Fruit fly (Drosophila melanogaster) whole organism, embryonic: ENCODE measurements around the gene CG18081.

Source experiments
- Ada2b ChIP-seq: fragments of 200-800 bp; sonication (Bioruptor generic); IDR thresholded peaks from 2 replicates; pipeline ENCODE4 v1.3.6; 2022; ENCODE audit warnings: missing biosample characterization, missing genetic modification characterization
- Bdp1 ChIP-seq: fragments of 200-800 bp; sonication (Bioruptor generic); optimal IDR thresholded peaks from 3 replicates; lab custom pipeline; 2016; ENCODE audit warnings: missing biosample characterization, missing genetic modification characterization
- CG10147 ChIP-seq: fragments of 200-800 bp; sonication (Bioruptor generic); optimal IDR thresholded peaks from 2 replicates; lab custom pipeline; 2019; ENCODE audit warnings: missing biosample characterization, mild to moderate bottlenecking, missing genetic modification characterization, moderate library complexity
- CG10462 ChIP-seq: fragments of 200-800 bp; sonication (Bioruptor generic); optimal IDR thresholded peaks from 2 replicates; lab custom pipeline; 2016; ENCODE audit warnings: missing biosample characterization, missing genetic modification characterization
- CG11456 ChIP-seq: fragments of 200-800 bp; sonication (Bioruptor generic); IDR thresholded peaks from 3 replicates; pipeline ENCODE4 v1.3.6; 2022; ENCODE audit warnings: missing biosample characterization, missing genetic modification characterization
- CG13287 ChIP-seq: fragments of 200-800 bp; sonication (Bioruptor generic); IDR thresholded peaks from 2 replicates; pipeline ENCODE4 v1.3.6; 2022; ENCODE audit warnings: missing biosample characterization, missing genetic modification characterization; ENCODE audit not compliant: partially characterized antibody
- CG13424 ChIP-seq: fragments of 200-800 bp; sonication (Bioruptor generic); optimal IDR thresholded peaks from 2 replicates; lab custom pipeline; 2019; ENCODE audit warnings: missing biosample characterization, mild to moderate bottlenecking, missing genetic modification characterization, moderate library complexity
- CG17568 ChIP-seq: fragments of 200-800 bp; sonication (Bioruptor generic); optimal IDR thresholded peaks from 2 replicates; lab custom pipeline; 2018; ENCODE audit warnings: missing biosample characterization, mild to moderate bottlenecking, missing genetic modification characterization, moderate library complexity
- CG17612 ChIP-seq: fragments of 200-800 bp; sonication (Bioruptor generic); IDR thresholded peaks from 2 replicates; pipeline ENCODE4 v1.3.6; 2022; ENCODE audit warnings: missing biosample characterization, missing genetic modification characterization
- CG17802 ChIP-seq: fragments of 200-800 bp; sonication (Bioruptor generic); optimal IDR thresholded peaks from 2 replicates; lab custom pipeline; 2018; ENCODE audit warnings: missing biosample characterization, mild to moderate bottlenecking, missing genetic modification characterization, moderate library complexity
- CG1832 ChIP-seq: fragments of 200-800 bp; sonication (Bioruptor generic); optimal IDR thresholded peaks from 2 replicates; lab custom pipeline; 2017; ENCODE audit warnings: missing biosample characterization, mild to moderate bottlenecking, missing genetic modification characterization, inconsistent platforms
- CG2120 ChIP-seq: fragments of 200-800 bp; sonication (Bioruptor generic); optimal IDR thresholded peaks from 3 replicates; lab custom pipeline; 2016; ENCODE audit warnings: missing biosample characterization, missing genetic modification characterization
- CG3065 ChIP-seq: fragments of 200-800 bp; sonication (Bioruptor generic); optimal IDR thresholded peaks from 2 replicates; lab custom pipeline; 2016; ENCODE audit warnings: missing biosample characterization, missing genetic modification characterization
- CG33557 ChIP-seq: fragments of 200-800 bp; sonication (Bioruptor generic); optimal IDR thresholded peaks from 2 replicates; lab custom pipeline; 2019; ENCODE audit warnings: missing biosample characterization, mild to moderate bottlenecking, missing genetic modification characterization, moderate library complexity
- CG34224 ChIP-seq: fragments of 200-800 bp; sonication (Bioruptor generic); IDR thresholded peaks from 3 replicates; pipeline ENCODE4 v1.3.6; 2022; ENCODE audit warnings: missing biosample characterization, missing genetic modification characterization; ENCODE audit not compliant: partially characterized antibody
- CG3726 ChIP-seq: fragments of 200-800 bp; sonication (Bioruptor generic); IDR thresholded peaks from 3 replicates; pipeline ENCODE4, ENCODE4 v1.3.6; 2022; ENCODE audit warnings: missing biosample characterization, missing genetic modification characterization
- CG3847 ChIP-seq: fragments of 200-800 bp; sonication (Bioruptor generic); IDR thresholded peaks from 2 replicates; pipeline ENCODE4 v1.3.6; 2022; ENCODE audit warnings: missing biosample characterization, missing genetic modification characterization
- CG4820 ChIP-seq: fragments of 200-800 bp; sonication (Bioruptor generic); optimal IDR thresholded peaks from 3 replicates; lab custom pipeline; 2016; ENCODE audit warnings: missing biosample characterization, missing genetic modification characterization
- CG7987 ChIP-seq: fragments of 200-800 bp; sonication (Bioruptor generic); optimal IDR thresholded peaks from 2 replicates; lab custom pipeline; 2018; ENCODE audit warnings: missing biosample characterization, mild to moderate bottlenecking, missing genetic modification characterization, moderate library complexity
- CG8290 ChIP-seq, 3 experiments: fragments of 200-800 bp; sonication (Bioruptor generic); optimal IDR thresholded peaks; 2 replicates each; lab custom pipeline; 2016 to 2019; ENCODE audit warnings: missing biosample characterization in 3 of 3, missing genetic modification characterization in 3 of 3, mild to moderate bottlenecking in 2 of 3, moderate library complexity in 1 of 3
- Camta ChIP-seq: fragments of 200-800 bp; sonication (Bioruptor generic); optimal IDR thresholded peaks from 2 replicates; lab custom pipeline; 2016; ENCODE audit warnings: missing biosample characterization, missing genetic modification characterization
- CkIIα-i1 ChIP-seq: fragments of 200-800 bp; sonication (Bioruptor generic); IDR thresholded peaks from 2 replicates; pipeline ENCODE4 v1.3.6; 2022; ENCODE audit warnings: missing biosample characterization, missing genetic modification characterization
- Elba2 ChIP-seq: fragments of 200-800 bp; sonication (Bioruptor generic); optimal IDR thresholded peaks from 3 replicates; lab custom pipeline; 2016; ENCODE audit warnings: missing biosample characterization, missing genetic modification characterization
- Fer2 ChIP-seq: fragments of 200-800 bp; sonication (Bioruptor generic); optimal IDR thresholded peaks from 2 replicates; lab custom pipeline; 2018; ENCODE audit warnings: missing biosample characterization, mild to moderate bottlenecking, missing genetic modification characterization, moderate library complexity
- MBD-R2 ChIP-seq: fragments of 200-800 bp; sonication (Bioruptor generic); IDR thresholded peaks from 2 replicates; pipeline ENCODE4 v1.3.6; 2022; ENCODE audit warnings: missing biosample characterization, missing genetic modification characterization
- Mad ChIP-seq: fragments of 200-800 bp; sonication (Bioruptor generic); optimal IDR thresholded peaks from 2 replicates; lab custom pipeline; 2016; ENCODE audit warnings: missing biosample characterization, missing genetic modification characterization
- Mrtf ChIP-seq: fragments of 200-800 bp; sonication (Bioruptor generic); IDR thresholded peaks from 3 replicates; pipeline ENCODE4 v1.3.6; 2022; ENCODE audit warnings: missing biosample characterization, missing genetic modification characterization
- Vsx1 ChIP-seq: fragments of 200-800 bp; sonication (Bioruptor generic); optimal IDR thresholded peaks from 2 replicates; lab custom pipeline; 2017; ENCODE audit warnings: missing biosample characterization, mild to moderate bottlenecking, missing genetic modification characterization, missing genetic modification reagents
- ac ChIP-seq: fragments of 200-800 bp; sonication (Bioruptor generic); optimal IDR thresholded peaks from 3 replicates; lab custom pipeline; 2017; ENCODE audit warnings: missing biosample characterization, mild to moderate bottlenecking, missing genetic modification characterization
- bigmax ChIP-seq: fragments of 200-800 bp; sonication (Bioruptor generic); optimal IDR thresholded peaks from 2 replicates; lab custom pipeline; 2018; ENCODE audit warnings: missing biosample characterization, mild to moderate bottlenecking, missing genetic modification characterization
- br ChIP-seq: fragments of >200 bp; optimal IDR thresholded peaks from 2 replicates; lab custom pipeline; 2017
- caup ChIP-seq: fragments of 200-800 bp; sonication (Bioruptor generic); optimal IDR thresholded peaks from 3 replicates; lab custom pipeline; 2017; ENCODE audit warnings: missing biosample characterization, mild to moderate bottlenecking, missing genetic modification characterization, moderate library complexity; ENCODE audit not compliant: severe bottlenecking
- ci ChIP-seq: fragments of 200-800 bp; sonication (Bioruptor generic); IDR thresholded peaks from 3 replicates; pipeline ENCODE4 v1.3.6; 2022; ENCODE audit warnings: missing biosample characterization, missing genetic modification characterization
- crc ChIP-seq: fragments of 200-800 bp; sonication (Bioruptor generic); optimal IDR thresholded peaks from 2 replicates; lab custom pipeline; 2016; ENCODE audit warnings: missing biosample characterization, missing genetic modification characterization
- dimm ChIP-seq: fragments of 200-800 bp; sonication (Bioruptor generic); IDR thresholded peaks from 2 replicates; pipeline ENCODE4 v1.3.6; 2022; ENCODE audit warnings: missing biosample characterization, missing genetic modification characterization
- dmrt99B ChIP-seq: fragments of 200-800 bp; sonication (Bioruptor generic); optimal IDR thresholded peaks from 2 replicates; lab custom pipeline; 2018; ENCODE audit warnings: missing biosample characterization, mild to moderate bottlenecking, missing genetic modification characterization, moderate library complexity
- ham ChIP-seq: fragments of 200-800 bp; sonication (Bioruptor generic); IDR thresholded peaks from 2 replicates; pipeline ENCODE4 v1.3.6; 2022; ENCODE audit warnings: missing biosample characterization, missing genetic modification characterization
- her ChIP-seq: fragments of 200-800 bp; sonication (Bioruptor generic); optimal IDR thresholded peaks from 2 replicates; lab custom pipeline; 2016; ENCODE audit warnings: missing biosample characterization, missing genetic modification characterization
- knrl ChIP-seq: fragments of 200-800 bp; sonication (Bioruptor generic); IDR thresholded peaks from 3 replicates; pipeline ENCODE4 v1.3.6; 2022; ENCODE audit warnings: missing biosample characterization, missing genetic modification characterization; ENCODE audit not compliant: partially characterized antibody
- phol ChIP-seq: fragments of 200-800 bp; sonication (Bioruptor generic); optimal IDR thresholded peaks from 3 replicates; lab custom pipeline; 2018; ENCODE audit warnings: missing biosample characterization, mild to moderate bottlenecking, missing genetic modification characterization, moderate library complexity
- psq ChIP-seq: fragments of 200-800 bp; sonication (Bioruptor generic); optimal IDR thresholded peaks from 2 replicates; lab custom pipeline; 2017; ENCODE audit warnings: missing biosample characterization, missing genetic modification characterization
- ro ChIP-seq: fragments of 200-800 bp; sonication (Bioruptor generic); IDR thresholded peaks from 2 replicates; pipeline ENCODE4 v1.3.6; 2022; ENCODE audit warnings: missing biosample characterization, missing genetic modification characterization
- run ChIP-seq: fragments of 200-800 bp; sonication (Bioruptor generic); optimal IDR thresholded peaks from 3 replicates; lab custom pipeline; 2018; ENCODE audit warnings: missing biosample characterization, mild to moderate bottlenecking, missing genetic modification characterization
- schlank ChIP-seq: fragments of 200-800 bp; sonication (Bioruptor generic); optimal IDR thresholded peaks from 2 replicates; lab custom pipeline; 2018; ENCODE audit warnings: missing biosample characterization, mild to moderate bottlenecking, missing genetic modification characterization
- sd ChIP-seq: fragments of 200-800 bp; sonication (Bioruptor generic); optimal IDR thresholded peaks from 3 replicates; lab custom pipeline; 2018; ENCODE audit warnings: missing biosample characterization, mild to moderate bottlenecking, missing genetic modification characterization, moderate library complexity
- sens ChIP-seq: fragments of 200-800 bp; sonication (Bioruptor generic); peaks from one replicate; lab custom pipeline; 2016; ENCODE audit warnings: missing biosample characterization, missing genetic modification characterization
- vnd ChIP-seq: fragments of 200-800 bp; sonication (Bioruptor generic); IDR thresholded peaks from 3 replicates; pipeline ENCODE4 v1.3.6; 2022; ENCODE audit warnings: missing biosample characterization, missing genetic modification characterization; ENCODE audit not compliant: partially characterized antibody
- vvl ChIP-seq: fragments of 200-800 bp; sonication (Bioruptor generic); IDR thresholded peaks from 2 replicates; pipeline ENCODE4 v1.3.6; 2022; ENCODE audit warnings: missing biosample characterization, missing genetic modification characterization
- zen2 ChIP-seq: fragments of 200-800 bp; sonication (Bioruptor generic); IDR thresholded peaks from 3 replicates; pipeline ENCODE4 v1.3.6; 2022; ENCODE audit warnings: missing biosample characterization, missing genetic modification characterization; ENCODE audit not compliant: partially characterized antibody

The CG18081 gene

dm6 chr3L:15826985-15827635, 8.1 kb downstream of the CG18081 start (continued):
- TF ChIP-seq CG8290 (GFP tag; optimal IDR thresholded peaks at IDR 0.05; lab: Kevin White, UChicago) (no peak), CG8290 (tag; optimal IDR thresholded peaks at IDR 0.05; lab: Kevin White, UChicago) (peak in 1 of 2 experiments; percentile 89), CG34224 (GFP tag; lab: Robert Waterston, UW) (0 out of 3 replicates have a peak, but pooled peaks have one; percentile 47), CG11456 (peak; percentile 77; the same call in 2 of the 3 replicates), CG10462 (no peak), vvl (GFP tag; lab: Robert Waterston, UW) (peak; percentile 59), CG3847 (GFP tag; lab: Robert Waterston, UW) (peak; percentile 43), schlank (peak; percentile 43), CG10147 (GFP tag; lab: Kevin White, UChicago) (peak; percentile 89), Elba2 (GFP tag; lab: Kevin White, UChicago) (no peak), Bdp1 (GFP tag; lab: Kevin White, UChicago) (no peak), CkIIα-i1 (GFP tag; lab: Robert Waterston, UW) (no peak), CG17612 (GFP tag; lab: Robert Waterston, UW) (peak; percentile 54), CG1832 (GFP tag; lab: Kevin White, UChicago) (no peak), ac (GFP tag; lab: Kevin White, UChicago) (peak; percentile 24), her (GFP tag; lab: Kevin White, UChicago) (peak; percentile 63), ham (GFP tag; lab: Robert Waterston, UW) (no peak), ro (no peak), Mad (GFP tag; lab: Kevin White, UChicago) (peak; percentile 37), Vsx1 (GFP tag; lab: Kevin White, UChicago) (peak; percentile 53), CG3065 (GFP tag; lab: Kevin White, UChicago) (no peak), Ada2b (peak; percentile 51), CG17802 (tag; lab: Kevin White, UChicago) (peak; percentile 6), vnd (no peak; the same call in 2 of the 3 replicates), CG17568 (peak; percentile 61), CG4820 (peak; percentile 65), CG13287 (GFP tag; lab: Robert Waterston, UW) (0 out of 2 replicates have a peak, but pooled peaks have one; percentile 45), dimm (GFP tag; lab: Robert Waterston, UW) (no peak), crc (no peak), MBD-R2 (peak; percentile 36; the same call in 1 of the 2 replicates), CG13424 (tag; lab: Kevin White, UChicago) (peak; percentile 89), Mrtf (GFP tag; lab: Robert Waterston, UW) (peak; percentile 50; the same call in 2 of the 3 replicates), knrl (GFP tag; lab: Robert Waterston, UW) (no peak; the same call in 2 of the 3 replicates), CG7987 (GFP tag; lab: Kevin White, UChicago) (no peak), CG33557 (GFP tag; lab: Kevin White, UChicago) (peak; percentile 44), sens (peak; percentile 74), sd (no peak), Fer2 (tag; lab: Kevin White, UChicago) (peak; percentile 84), CG2120 (GFP tag; lab: Kevin White, UChicago) (peak; percentile 89), CG3726 (GFP tag; lab: Robert Waterston, UW) (no peak), br (lab: Kevin White, UChicago) (no peak), Camta (GFP tag; lab: Kevin White, UChicago) (no peak), dmrt99B (tag; lab: Kevin White, UChicago) (peak; percentile 88), ci (GFP tag; lab: Robert Waterston, UW) (peak; percentile 76), psq (GFP tag; lab: Kevin White, UChicago) (no peak), bigmax (GFP tag; lab: Kevin White, UChicago) (no peak), zen2 (no peak; the same call in 2 of the 3 replicates), phol (tag; lab: Kevin White, UChicago) (peak; percentile 78), run (peak; percentile 37), caup (GFP tag; lab: Kevin White, UChicago) (peak; percentile 82)
